Worm (Caenorhabditis elegans): Measurements from ENCODE around the gene F41E7.6.

DNA sequence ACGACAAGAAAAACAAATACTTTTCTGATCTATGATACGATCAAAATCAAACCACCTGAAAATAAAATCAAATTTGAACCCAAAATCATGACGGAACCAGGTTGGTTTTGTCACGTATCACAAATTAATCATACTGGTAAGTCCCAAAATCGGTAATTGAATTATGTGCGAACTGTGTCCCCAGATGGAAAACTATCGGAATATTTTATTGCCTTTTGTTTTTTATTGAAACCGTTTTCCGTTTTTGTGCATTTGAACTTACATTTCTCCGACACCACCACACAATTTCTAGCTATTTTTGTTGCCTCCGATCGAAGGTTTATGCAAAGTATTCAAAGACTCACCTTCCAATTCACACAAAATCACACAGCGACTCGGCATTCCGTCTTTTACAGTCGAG, 36.9 kb downstream of the F41E7.6 start, which contains the start of gene F41E7.2:
- TF ChIP-seq flt-1 (GFP tag; IDR thresholded peaks at IDR 0.05), result no peak
- no peak for TF ChIP-seq tab-1 (GFP tag; IDR thresholded peaks at IDR 0.05)
- no peak for TF ChIP-seq klf-2 (GFP tag; conservative IDR thresholded peaks at IDR 0.05)
- TF ChIP-seq med-1 (GFP tag; optimal IDR thresholded peaks at IDR 0.05; ENCODE audit: insufficient read depth), result no peak
- TF ChIP-seq ref-1 (GFP tag; conservative IDR thresholded peaks at IDR 0.05), result no peak
- no peak for TF ChIP-seq ztf-23 (GFP tag; IDR thresholded peaks at IDR 0.05)

Data from whole organism, midembryonic.